Worm (Caenorhabditis elegans) whole organism, early embryonic: ENCODE measurements around the gene C07E3.8.
A peak's percentile ranks its signal among the peaks of the same experiment; 100 is the strongest.

Experiments used
- B0310.2 ChIP-seq: sonication (generic microtip); optimal IDR thresholded peaks from 2 replicates; lab custom pipeline; 2016; ENCODE audit warnings: mild to moderate bottlenecking, missing genetic modification characterization, missing compliant biosample characterization
- F13C5.2 ChIP-seq: sonication (generic microtip); optimal IDR thresholded peaks from 2 replicates; lab custom pipeline; 2017; ENCODE audit warnings: mild to moderate bottlenecking, missing genetic modification characterization, inconsistent platforms, missing compliant biosample characterization
- aly-1 ChIP-seq: sonication (generic microtip); optimal IDR thresholded peaks from 2 replicates; lab custom pipeline; 2016; ENCODE audit warnings: missing genetic modification characterization, missing compliant biosample characterization
- ama-1 ChIP-seq: fragments of 150-350 bp; optimal IDR thresholded peaks from 2 replicates; lab custom pipeline; 2014
- ceh-13 ChIP-seq: fragments of 200-800 bp; sonication (Bioruptor generic); optimal IDR thresholded peaks from 2 replicates; lab custom pipeline; 2018; ENCODE audit warnings: mild to moderate bottlenecking, missing genetic modification characterization, missing compliant biosample characterization
- ceh-36 ChIP-seq: sonication (generic microtip); optimal IDR thresholded peaks from 2 replicates; lab custom pipeline; 2016; ENCODE audit warnings: missing genetic modification characterization, inconsistent platforms, missing compliant biosample characterization
- ets-7 ChIP-seq: sonication (generic microtip); optimal IDR thresholded peaks from 2 replicates; lab custom pipeline; 2016; ENCODE audit warnings: missing genotype, missing genetic modification characterization, missing compliant biosample characterization
- flt-1 ChIP-seq: fragments of 200-800 bp; sonication (Bioruptor generic); IDR thresholded peaks from 2 replicates; pipeline ENCODE4 v1.3.6; 2022; ENCODE audit warnings: missing genetic modification characterization, missing compliant biosample characterization
- hmbx-1 ChIP-seq: sonication (generic microtip); optimal IDR thresholded peaks from 2 replicates; lab custom pipeline; 2016; ENCODE audit warnings: mild to moderate bottlenecking, missing genetic modification characterization, missing compliant biosample characterization
- hmg-4 ChIP-seq: fragments of 200-800 bp; sonication (Bioruptor generic); optimal IDR thresholded peaks from 2 replicates; lab custom pipeline; 2018; ENCODE audit warnings: mild to moderate bottlenecking, missing genetic modification characterization, missing compliant biosample characterization
- hnd-1 ChIP-seq: sonication (generic microtip); optimal IDR thresholded peaks from 2 replicates; lab custom pipeline; 2016; ENCODE audit warnings: missing genetic modification characterization, missing compliant biosample characterization
- pes-1 ChIP-seq: fragments of 200-800 bp; sonication (Bioruptor generic); IDR thresholded peaks from 2 replicates; pipeline ENCODE4 v1.3.6; 2022; ENCODE audit warnings: missing genetic modification reagents, missing genetic modification characterization, missing compliant biosample characterization
- scrt-1 ChIP-seq: fragments of 200-800 bp; sonication (Bioruptor generic); IDR thresholded peaks from 2 replicates; pipeline ENCODE4 v1.3.6; 2022; ENCODE audit warnings: missing genetic modification characterization, missing compliant biosample characterization
- sea-1 ChIP-seq: fragments of 200-800 bp; sonication (Bioruptor generic); conservative IDR thresholded peaks from 2 replicates; pipeline ENCODE4 v1.3.6; 2022; ENCODE audit warnings: missing genetic modification characterization, missing compliant biosample characterization
- tbx-11 ChIP-seq: fragments of 200-800 bp; sonication (Bioruptor generic); IDR thresholded peaks from 2 replicates; pipeline ENCODE4 v1.3.6; 2022; ENCODE audit warnings: missing genetic modification characterization, missing compliant biosample characterization
- tbx-37 ChIP-seq: fragments of 200-800 bp; sonication (Bioruptor generic); conservative IDR thresholded peaks from 2 replicates; pipeline ENCODE4 v1.3.6; 2022; ENCODE audit warnings: missing genetic modification reagents, missing genetic modification characterization, missing compliant biosample characterization
- tra-4 ChIP-seq: sonication (generic microtip); optimal IDR thresholded peaks from 2 replicates; lab custom pipeline; 2017; ENCODE audit warnings: missing genetic modification characterization, missing compliant biosample characterization

The C07E3.8 gene

ce11 chrII:10373536-10374169 lies 21.6 kb downstream of the C07E3.8 start:
- TF ChIP-seq tra-4 (tag; lab: Kevin White, UChicago) (no peak), ceh-13 (GFP tag; lab: Kevin White, UChicago) (no peak), ets-7 (tag; lab: Kevin White, UChicago) (no peak), hmbx-1 (no peak), aly-1 (tag; lab: Kevin White, UChicago) (no peak), ama-1 (no peak), F13C5.2 (tag; lab: Kevin White, UChicago) (no peak), tbx-11 (GFP tag; lab: Robert Waterston, UW) (no peak), hmg-4 (GFP tag; lab: Kevin White, UChicago) (no peak), tbx-37 (GFP tag; lab: Robert Waterston, UW) (no peak), flt-1 (no peak), ceh-36 (tag; lab: Kevin White, UChicago) (no peak), pes-1 (no peak), hnd-1 (tag; lab: Kevin White, UChicago) (no peak), sea-1 (no peak), scrt-1 (GFP tag; lab: Robert Waterston, UW) (no peak), B0310.2 (tag; lab: Kevin White, UChicago) (no peak)

- no peak for TF ChIP-seq tbx-37 (GFP tag; lab: Robert Waterston, UW)
- TF ChIP-seq ama-1 = no peak
- no peak for TF ChIP-seq B0310.2 (tag; lab: Kevin White, UChicago)
- TF ChIP-seq hnd-1 (tag; lab: Kevin White, UChicago) = no peak
- TF ChIP-seq aly-1 (tag; lab: Kevin White, UChicago) = no peak
- no peak for TF ChIP-seq tra-4 (tag; lab: Kevin White, UChicago)
- no peak for TF ChIP-seq pes-1
- TF ChIP-seq flt-1 = no peak
- no peak for TF ChIP-seq F13C5.2 (tag; lab: Kevin White, UChicago)
- TF ChIP-seq tbx-11 (GFP tag; lab: Robert Waterston, UW) = no peak
- TF ChIP-seq sea-1 = no peak
- TF ChIP-seq hmbx-1 = no peak
- TF ChIP-seq ets-7 (tag; lab: Kevin White, UChicago) = no peak
- peak; percentile 50 for TF ChIP-seq ceh-36 (tag; lab: Kevin White, UChicago)
- peak; percentile 7 for TF ChIP-seq hmg-4 (GFP tag; lab: Kevin White, UChicago)
Observed at ce11 chrII:10374776-10375175, 22.7 kb downstream of the C07E3.8 start.

ce11 chrII:10377901-10378300 lies 25.8 kb downstream of the C07E3.8 start:
- TF ChIP-seq tra-4 (tag; lab: Kevin White, UChicago) = no peak
- no peak for TF ChIP-seq scrt-1 (GFP tag; lab: Robert Waterston, UW)
- no peak for TF ChIP-seq flt-1
- TF ChIP-seq ceh-13 (GFP tag; lab: Kevin White, UChicago) = no peak
- no peak for TF ChIP-seq pes-1
- no peak for TF ChIP-seq ets-7 (tag; lab: Kevin White, UChicago)
- no peak for TF ChIP-seq ceh-36 (tag; lab: Kevin White, UChicago)
- TF ChIP-seq ama-1 = no peak
- no peak for TF ChIP-seq B0310.2 (tag; lab: Kevin White, UChicago)
- TF ChIP-seq F13C5.2 (tag; lab: Kevin White, UChicago) = no peak
- no peak for TF ChIP-seq sea-1
- no peak for TF ChIP-seq hnd-1 (tag; lab: Kevin White, UChicago)
- TF ChIP-seq tbx-11 (GFP tag; lab: Robert Waterston, UW) = no peak
- TF ChIP-seq tbx-37 (GFP tag; lab: Robert Waterston, UW) = no peak
- TF ChIP-seq aly-1 (tag; lab: Kevin White, UChicago) = no peak

ce11 chrII:10379546-10379945 lies 27.5 kb downstream of the C07E3.8 start:
- TF ChIP-seq hmbx-1 = no peak
- no peak for TF ChIP-seq ama-1
- no peak for TF ChIP-seq tbx-37 (GFP tag; lab: Robert Waterston, UW)
- no peak for TF ChIP-seq B0310.2 (tag; lab: Kevin White, UChicago)
- no peak for TF ChIP-seq F13C5.2 (tag; lab: Kevin White, UChicago)
- TF ChIP-seq scrt-1 (GFP tag; lab: Robert Waterston, UW) = no peak
- TF ChIP-seq tra-4 (tag; lab: Kevin White, UChicago) = no peak
- TF ChIP-seq hmg-4 (GFP tag; lab: Kevin White, UChicago) = no peak
- TF ChIP-seq pes-1 = no peak
- TF ChIP-seq tbx-11 (GFP tag; lab: Robert Waterston, UW) = no peak
- no peak for TF ChIP-seq flt-1
- TF ChIP-seq ceh-13 (GFP tag; lab: Kevin White, UChicago) = no peak
- TF ChIP-seq hnd-1 (tag; lab: Kevin White, UChicago) = no peak
- TF ChIP-seq aly-1 (tag; lab: Kevin White, UChicago) = no peak
- no peak for TF ChIP-seq sea-1
- no peak for TF ChIP-seq ceh-36 (tag; lab: Kevin White, UChicago)
- no peak for TF ChIP-seq ets-7 (tag; lab: Kevin White, UChicago)

- TF ChIP-seq B0310.2 (tag; lab: Kevin White, UChicago) (peak; percentile 7), ceh-13 (GFP tag; lab: Kevin White, UChicago) (no peak), hnd-1 (tag; lab: Kevin White, UChicago) (no peak), flt-1 (no peak), hmbx-1 (no peak), hmg-4 (GFP tag; lab: Kevin White, UChicago) (peak; percentile 39), F13C5.2 (tag; lab: Kevin White, UChicago) (peak; percentile 10), scrt-1 (GFP tag; lab: Robert Waterston, UW) (no peak), tbx-11 (GFP tag; lab: Robert Waterston, UW) (no peak), tbx-37 (GFP tag; lab: Robert Waterston, UW) (no peak), tra-4 (tag; lab: Kevin White, UChicago) (no peak)
Observed at ce11 chrII:10382247-10382646, 30.2 kb downstream of the C07E3.8 start.

- TF ChIP-seq flt-1 (no peak), tra-4 (tag; lab: Kevin White, UChicago) (no peak), aly-1 (tag; lab: Kevin White, UChicago) (no peak), scrt-1 (GFP tag; lab: Robert Waterston, UW) (no peak), ets-7 (tag; lab: Kevin White, UChicago) (no peak), tbx-37 (GFP tag; lab: Robert Waterston, UW) (no peak), hmg-4 (GFP tag; lab: Kevin White, UChicago) (peak; percentile 33), ceh-36 (tag; lab: Kevin White, UChicago) (no peak), ama-1 (no peak)
Observed at ce11 chrII:10384680-10385383, 32.8 kb downstream of the C07E3.8 start, which contains the start of gene ztf-27. Gene ztf-27 (plus strand): TSS chrII:10385333.
